Worm (Caenorhabditis elegans): ENCODE results near the gene R05G9R.1.

Gene R05G9R.1

DNA sequence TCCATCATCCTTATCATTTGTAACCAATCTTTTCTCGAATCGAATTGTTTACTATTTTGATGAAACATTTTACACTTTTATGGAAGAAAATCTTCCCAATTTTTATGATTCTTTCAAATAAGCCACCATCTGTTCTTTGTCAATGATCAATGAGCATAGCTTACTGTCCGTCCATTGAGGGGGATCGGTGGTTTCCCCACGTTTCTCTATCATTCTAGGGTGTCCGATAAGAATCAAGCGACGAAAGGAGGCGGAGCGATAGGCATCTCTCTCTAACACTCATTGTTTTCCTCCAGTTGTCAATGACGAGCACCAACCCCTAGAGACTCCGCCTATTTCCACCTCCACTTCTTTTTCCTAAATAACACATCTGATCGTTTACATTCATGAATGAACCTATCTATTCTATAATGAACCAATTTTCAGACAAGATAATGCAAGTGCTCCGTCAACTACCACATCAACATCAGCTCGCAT lies 10.7 kb upstream of the R05G9R.1 start, which contains the start of gene C56E6.2:
Gene C56E6.2, plus strand, starts transcription at position 427 of the 477 bp plus-strand sequence.
- TF ChIP-seq ceh-28 (tag; optimal IDR thresholded peaks at IDR 0.05): no peak
- TF ChIP-seq dmd-6 (GFP tag; IDR thresholded peaks at IDR 0.05): 0 out of 2 replicates have a peak, but pooled peaks have one; percentile 32
- TF ChIP-seq dve-1 (tag; optimal IDR thresholded peaks at IDR 0.05; ENCODE audit: insufficient read depth): peak; percentile 21
- peak; percentile 67 for TF ChIP-seq hlh-11 (tag; optimal IDR thresholded peaks at IDR 0.05)
- no peak for TF ChIP-seq daf-16 (GFP tag; optimal IDR thresholded peaks at IDR 0.05)
- TF ChIP-seq daf-16 (tag; optimal IDR thresholded peaks at IDR 0.05): peak; percentile 72

DNA sequence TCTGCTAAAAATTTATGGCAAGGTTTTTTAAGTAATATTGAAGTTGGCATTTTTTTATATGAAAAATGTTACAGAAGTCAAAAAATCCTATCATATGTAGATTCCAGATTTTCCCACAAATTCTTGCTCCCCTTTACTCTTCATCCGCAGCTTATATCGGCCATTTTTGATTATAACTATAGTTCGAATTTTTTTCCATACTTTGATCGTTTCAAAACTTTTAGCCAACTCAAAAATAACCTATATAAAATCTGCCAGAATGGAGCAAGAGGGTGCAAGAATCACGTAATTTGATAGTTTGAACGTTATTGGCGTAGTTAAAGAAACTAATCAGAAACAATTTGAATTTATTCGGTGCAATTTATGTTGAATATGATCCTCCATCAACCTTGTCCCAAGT lies 10.1 kb upstream of the R05G9R.1 start:
- TF ChIP-seq ces-1 (GFP tag; optimal IDR thresholded peaks at IDR 0.05) (no peak), dmd-6 (GFP tag; IDR thresholded peaks at IDR 0.05) (no peak), aha-1 (tag) (peak; percentile 91), zag-1 (tag; optimal IDR thresholded peaks at IDR 0.05) (no peak), zfp-3 (GFP tag; conservative IDR thresholded peaks at IDR 0.05) (0 out of 2 replicates have a peak, but pooled peaks have one; percentile 7)

DNA sequence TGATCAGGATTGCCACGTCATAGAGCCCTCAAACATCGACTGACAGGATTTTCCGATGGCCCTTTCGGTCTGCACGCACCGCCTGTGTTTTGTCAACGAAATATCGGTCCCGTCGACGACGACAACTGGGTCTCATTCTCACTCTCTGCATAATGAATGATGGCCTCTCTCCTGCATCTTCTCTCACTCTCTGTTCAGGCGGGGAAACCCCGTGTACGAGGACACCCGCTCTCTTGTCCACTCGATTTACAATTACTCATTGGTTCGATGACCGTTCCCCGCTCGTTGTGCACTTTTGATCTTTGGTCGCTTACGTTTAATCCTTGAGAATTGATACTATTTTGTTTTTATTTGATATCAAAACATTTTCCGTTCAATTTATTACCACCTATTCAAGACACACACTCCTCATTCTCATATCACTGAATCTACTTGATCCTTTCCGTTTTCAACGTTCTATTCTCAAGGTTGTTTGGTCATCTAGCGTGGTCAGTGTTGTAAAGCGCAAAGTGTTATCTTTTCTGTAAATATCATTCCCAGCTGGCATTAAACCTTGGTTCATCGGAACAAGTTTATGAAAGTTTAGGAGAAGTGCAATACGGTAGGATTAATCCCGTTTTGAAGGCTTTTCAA lies 8.9 kb upstream of the R05G9R.1 start:
- TF ChIP-seq daf-16 (GFP tag; optimal IDR thresholded peaks at IDR 0.05) (no peak), daf-16 (tag; optimal IDR thresholded peaks at IDR 0.05) (peak; percentile 32), ceh-32 (tag; optimal IDR thresholded peaks at IDR 0.05; ENCODE audit: poor library complexity) (no peak), hlh-11 (tag; optimal IDR thresholded peaks at IDR 0.05) (peak; percentile 28), mxl-3 (GFP tag; optimal IDR thresholded peaks at IDR 0.05) (peak; percentile 3), aha-1 (tag) (peak; percentile 97), mdl-1 (tag; optimal IDR thresholded peaks at IDR 0.05) (peak in 1 of 2 experiments; percentile 11), ztf-11 (tag; optimal IDR thresholded peaks at IDR 0.05) (no peak), dve-1 (tag; optimal IDR thresholded peaks at IDR 0.05; ENCODE audit: insufficient read depth) (peak; percentile 21), vab-7 (GFP tag; IDR thresholded peaks at IDR 0.05) (no peak), skn-1 (tag; optimal IDR thresholded peaks at IDR 0.05) (no peak), ZK337.2 (GFP tag; IDR thresholded peaks at IDR 0.05) (no peak), dmd-6 (GFP tag; IDR thresholded peaks at IDR 0.05) (0 out of 2 replicates have a peak, but pooled peaks have one; percentile 5), zfp-3 (GFP tag; conservative IDR thresholded peaks at IDR 0.05) (no peak), T26A8.4 (GFP tag; IDR thresholded peaks at IDR 0.05) (no peak), unc-62 (GFP tag; optimal IDR thresholded peaks at IDR 0.05 in 1 of 2) (peak in 1 of 2 experiments; percentile 88), unc-62 (tag; optimal IDR thresholded peaks at IDR 0.05) (no peak), nhr-28 (tag; optimal IDR thresholded peaks at IDR 0.05) (peak; percentile 29), snpc-4 (tag; optimal IDR thresholded peaks at IDR 0.05) (no peak)

DNA sequence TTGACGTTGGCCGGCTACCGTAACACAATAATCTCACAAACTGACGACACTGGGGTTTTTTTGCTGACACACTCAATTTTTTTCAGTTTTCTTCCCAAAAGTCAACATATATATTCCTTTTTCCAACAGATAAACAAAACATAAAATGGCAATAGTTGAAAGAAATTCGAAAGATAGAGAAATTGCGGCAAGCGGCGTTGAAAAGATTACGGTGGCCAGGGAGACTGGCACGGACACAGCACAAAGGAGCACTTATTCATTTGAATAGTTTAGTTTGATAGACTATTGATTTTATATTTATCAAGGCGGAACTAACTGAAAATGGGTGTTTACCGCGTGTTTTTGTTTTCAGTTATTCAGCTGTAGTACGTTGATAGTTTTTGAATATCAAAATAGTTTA lies 7.5 kb upstream of the R05G9R.1 start, which contains the start of gene toe-2:
Gene toe-2, minus strand, starts transcription at position 70 of the 400 bp plus-strand sequence.
- TF ChIP-seq hlh-11 (tag; optimal IDR thresholded peaks at IDR 0.05) (peak; percentile 37), dve-1 (tag; optimal IDR thresholded peaks at IDR 0.05; ENCODE audit: insufficient read depth) (peak; percentile 18), daf-16 (GFP tag; optimal IDR thresholded peaks at IDR 0.05) (no peak), daf-16 (tag; optimal IDR thresholded peaks at IDR 0.05) (peak; percentile 88), ceh-28 (tag; optimal IDR thresholded peaks at IDR 0.05) (no peak)

DNA sequence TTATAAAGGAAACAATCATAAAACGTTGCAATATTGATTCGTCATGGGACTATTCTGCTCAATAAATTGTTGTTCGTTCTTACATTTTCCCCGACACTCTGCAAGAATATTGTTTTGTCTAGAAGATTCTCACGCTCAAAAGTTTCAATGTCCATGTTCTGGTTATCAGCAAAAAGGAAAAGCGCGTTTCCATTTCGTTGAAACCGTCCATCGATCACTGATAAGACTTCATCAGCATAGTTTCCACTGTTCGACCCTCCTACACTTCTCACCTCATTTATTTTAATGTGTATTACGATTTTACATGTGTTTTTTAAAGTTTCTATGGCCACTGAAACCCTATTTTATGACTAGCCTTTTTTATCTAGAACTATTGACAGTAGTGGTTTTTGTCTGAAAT lies 6.3 kb upstream of the R05G9R.1 start:
- TF ChIP-seq lin-38 (GFP tag; IDR thresholded peaks at IDR 0.05) (no peak), arid-1 (GFP tag; conservative IDR thresholded peaks at IDR 0.05) (no peak), sdz-12 (GFP tag; optimal IDR thresholded peaks at IDR 0.05) (no peak), nhr-6 (tag; optimal IDR thresholded peaks at IDR 0.05) (no peak), T26A8.4 (GFP tag; IDR thresholded peaks at IDR 0.05) (no peak), mxl-3 (GFP tag; optimal IDR thresholded peaks at IDR 0.05) (peak; percentile 3), jun-1 (tag; optimal IDR thresholded peaks at IDR 0.05) (no peak), dmd-6 (GFP tag; IDR thresholded peaks at IDR 0.05) (peak; percentile 67), mep-1 (tag; optimal IDR thresholded peaks at IDR 0.05) (no peak), F37D6.2 (tag; optimal IDR thresholded peaks at IDR 0.05) (no peak), nhr-41 (GFP tag; IDR thresholded peaks at IDR 0.05) (no peak), lin-13 (GFP tag; optimal IDR thresholded peaks at IDR 0.05) (no peak), zip-2 (tag; optimal IDR thresholded peaks at IDR 0.05) (no peak), madf-9 (GFP tag; conservative IDR thresholded peaks at IDR 0.05) (no peak), egl-27 (tag; optimal IDR thresholded peaks at IDR 0.05) (no peak), ceh-20 (GFP tag; IDR thresholded peaks at IDR 0.05) (no peak), mxl-2 (GFP tag; conservative IDR thresholded peaks at IDR 0.05) (no peak), lin-1 (GFP tag; IDR thresholded peaks at IDR 0.05) (0 out of 2 replicates have a peak, but pooled peaks have one; percentile 17), mes-2 (tag; optimal IDR thresholded peaks at IDR 0.05; ENCODE audit: poor library complexity, severe bottlenecking) (peak; percentile 33), pqm-1 (tag; optimal IDR thresholded peaks at IDR 0.05) (peak; percentile 74), ztf-11 (tag; optimal IDR thresholded peaks at IDR 0.05) (no peak), dmd-9 (GFP tag; IDR thresholded peaks at IDR 0.05) (no peak), D1046.2 (GFP tag; IDR thresholded peaks at IDR 0.05) (no peak), nhr-28 (tag; optimal IDR thresholded peaks at IDR 0.05) (peak; percentile 31)
